Fruit fly (Drosophila melanogaster) whole organism, embryonic: Measurements from ENCODE around the gene CG6023.

Source experiments
- CG10267 ChIP-seq: fragments of 200-800 bp; sonication (Bioruptor generic); optimal IDR thresholded peaks from 2 replicates; lab custom pipeline; 2018; ENCODE audit warnings: missing biosample characterization, mild to moderate bottlenecking, missing genetic modification characterization, moderate library complexity
- CG11247 ChIP-seq: fragments of 200-800 bp; sonication (Bioruptor generic); IDR thresholded peaks from 2 replicates; pipeline ENCODE4 v1.3.6; 2022; ENCODE audit warnings: missing biosample characterization, missing genetic modification characterization
- CG12219 ChIP-seq: fragments of 200-800 bp; sonication (Bioruptor generic); optimal IDR thresholded peaks from 3 replicates; lab custom pipeline; 2018; ENCODE audit warnings: missing biosample characterization, mild to moderate bottlenecking, missing genetic modification characterization
- CG1233 ChIP-seq: fragments of 200-800 bp; sonication (Bioruptor generic); optimal IDR thresholded peaks from 4 replicates; lab custom pipeline; 2018; ENCODE audit warnings: missing biosample characterization, mild to moderate bottlenecking, missing genetic modification characterization
- CG13894 ChIP-seq: fragments of 200-800 bp; sonication (Bioruptor generic); optimal IDR thresholded peaks from 3 replicates; lab custom pipeline; 2018; ENCODE audit warnings: missing biosample characterization, mild to moderate bottlenecking, missing genetic modification characterization, moderate library complexity
- CG15269 ChIP-seq: fragments of 200-800 bp; sonication (Bioruptor generic); optimal IDR thresholded peaks from 2 replicates; lab custom pipeline; 2018; ENCODE audit warnings: missing biosample characterization, mild to moderate bottlenecking, missing genetic modification characterization, moderate library complexity
- CG1647 ChIP-seq: fragments of 200-800 bp; sonication (Bioruptor generic); optimal IDR thresholded peaks from 3 replicates; lab custom pipeline; 2016; ENCODE audit warnings: missing biosample characterization, missing genetic modification characterization
- CG17802 ChIP-seq: fragments of 200-800 bp; sonication (Bioruptor generic); optimal IDR thresholded peaks from 2 replicates; lab custom pipeline; 2018; ENCODE audit warnings: missing biosample characterization, mild to moderate bottlenecking, missing genetic modification characterization, moderate library complexity
- CG2678 ChIP-seq: fragments of 200-800 bp; sonication (Bioruptor generic); optimal IDR thresholded peaks from 3 replicates; lab custom pipeline; 2019; ENCODE audit warnings: missing biosample characterization, mild to moderate bottlenecking, missing genetic modification characterization, moderate library complexity
- CG31224 ChIP-seq: fragments of 200-800 bp; sonication (Bioruptor generic); IDR thresholded peaks from 2 replicates; pipeline ENCODE4 v1.3.6; 2022; ENCODE audit warnings: missing biosample characterization, missing genetic modification characterization
- CG32767 ChIP-seq: fragments of 200-800 bp; sonication (Bioruptor generic); IDR thresholded peaks from 2 replicates; pipeline ENCODE4 v1.3.6; 2022; ENCODE audit warnings: missing biosample characterization, missing genetic modification characterization
- CG3995 ChIP-seq: fragments of 200-800 bp; sonication (Bioruptor generic); optimal IDR thresholded peaks from 3 replicates; lab custom pipeline; 2016; ENCODE audit warnings: missing biosample characterization, missing genetic modification characterization
- CG4617 ChIP-seq: fragments of 200-800 bp; sonication (Bioruptor generic); optimal IDR thresholded peaks from 3 replicates; lab custom pipeline; 2016; ENCODE audit warnings: missing biosample characterization, missing genetic modification characterization, borderline replicate concordance
- CG4730 ChIP-seq: fragments of 200-800 bp; sonication (Bioruptor generic); IDR thresholded peaks from 2 replicates; pipeline ENCODE4 v1.3.6; 2022; ENCODE audit warnings: missing biosample characterization, missing genetic modification characterization
- CG6765 ChIP-seq: fragments of 200-800 bp; sonication (Bioruptor generic); optimal IDR thresholded peaks from 3 replicates; lab custom pipeline; 2017; ENCODE audit warnings: missing biosample characterization, mild to moderate bottlenecking, missing genetic modification characterization
- CG8478 ChIP-seq: fragments of >200 bp; optimal IDR thresholded peaks from 2 replicates; lab custom pipeline; 2018
- CG9727 ChIP-seq: fragments of 200-800 bp; sonication (Bioruptor generic); optimal IDR thresholded peaks from 3 replicates; lab custom pipeline; 2017; ENCODE audit warnings: missing biosample characterization, mild to moderate bottlenecking, missing genetic modification characterization
- CG9876 ChIP-seq: fragments of 200-800 bp; sonication (Bioruptor generic); optimal IDR thresholded peaks from 2 replicates; lab custom pipeline; 2016; ENCODE audit warnings: missing biosample characterization, missing genetic modification characterization
- CG9932 ChIP-seq: fragments of 200-800 bp; sonication (Bioruptor generic); IDR thresholded peaks from 2 replicates; pipeline ENCODE4 v1.3.6; 2022; ENCODE audit warnings: missing biosample characterization, missing genetic modification characterization
- Camta ChIP-seq: fragments of 200-800 bp; sonication (Bioruptor generic); optimal IDR thresholded peaks from 2 replicates; lab custom pipeline; 2016; ENCODE audit warnings: missing biosample characterization, missing genetic modification characterization
- CkIIα-i1 ChIP-seq: fragments of 200-800 bp; sonication (Bioruptor generic); IDR thresholded peaks from 2 replicates; pipeline ENCODE4 v1.3.6; 2022; ENCODE audit warnings: missing biosample characterization, missing genetic modification characterization
- Elba2 ChIP-seq: fragments of 200-800 bp; sonication (Bioruptor generic); optimal IDR thresholded peaks from 3 replicates; lab custom pipeline; 2016; ENCODE audit warnings: missing biosample characterization, missing genetic modification characterization
- Fer3 ChIP-seq: fragments of 200-800 bp; sonication (Bioruptor generic); optimal IDR thresholded peaks from 2 replicates; lab custom pipeline; 2018; ENCODE audit warnings: missing biosample characterization, mild to moderate bottlenecking, missing genetic modification characterization, moderate library complexity
- HHEX ChIP-seq: fragments of 200-800 bp; sonication (Bioruptor generic); optimal IDR thresholded peaks from 3 replicates; lab custom pipeline; 2017; ENCODE audit warnings: missing biosample characterization, mild to moderate bottlenecking, missing genetic modification characterization, missing genetic modification reagents
- MESR4 ChIP-seq: fragments of 200-800 bp; sonication (Bioruptor generic); optimal IDR thresholded peaks from 2 replicates; lab custom pipeline; 2018; ENCODE audit warnings: missing biosample characterization, mild to moderate bottlenecking, missing genetic modification characterization, moderate library complexity
- NfI ChIP-seq: fragments of 200-800 bp; sonication (Bioruptor generic); optimal IDR thresholded peaks from 3 replicates; lab custom pipeline; 2018; ENCODE audit warnings: missing biosample characterization, mild to moderate bottlenecking, missing genetic modification characterization, moderate library complexity
- Oaz ChIP-seq: fragments of 200-800 bp; sonication (Bioruptor generic); IDR thresholded peaks from 2 replicates; pipeline ENCODE4 v1.3.6; 2022; ENCODE audit warnings: missing biosample characterization, missing genetic modification characterization
- Pdp1 ChIP-seq, 2 experiments: fragments of 200-800 bp; sonication (Bioruptor generic); optimal IDR thresholded peaks; 3 replicates each; lab custom pipeline; 2016; ENCODE audit warnings: missing biosample characterization in 2 of 2, missing genetic modification characterization in 2 of 2, mild to moderate bottlenecking in 1 of 2, moderate library complexity in 1 of 2
- Usf ChIP-seq: fragments of 200-800 bp; sonication (Bioruptor generic); optimal IDR thresholded peaks from 2 replicates; lab custom pipeline; 2017; ENCODE audit warnings: missing genotype, missing biosample characterization, missing genetic modification characterization
- ato ChIP-seq: fragments of 200-800 bp; sonication (Bioruptor generic); IDR thresholded peaks from 2 replicates; pipeline ENCODE4 v1.3.6; 2022; ENCODE audit warnings: missing biosample characterization, missing genetic modification characterization; ENCODE audit not compliant: partially characterized antibody
- bigmax ChIP-seq: fragments of 200-800 bp; sonication (Bioruptor generic); optimal IDR thresholded peaks from 2 replicates; lab custom pipeline; 2018; ENCODE audit warnings: missing biosample characterization, mild to moderate bottlenecking, missing genetic modification characterization
- btn ChIP-seq: fragments of 200-800 bp; sonication (Bioruptor generic); optimal IDR thresholded peaks from 2 replicates; lab custom pipeline; 2016; ENCODE audit warnings: missing biosample characterization, missing genetic modification characterization
- cato ChIP-seq: fragments of 200-800 bp; sonication (Bioruptor generic); optimal IDR thresholded peaks from 2 replicates; lab custom pipeline; 2016; ENCODE audit warnings: missing biosample characterization, missing genetic modification characterization, borderline replicate concordance
- chinmo ChIP-seq: fragments of 200-800 bp; sonication (Bioruptor generic); IDR thresholded peaks from 4 replicates; pipeline ENCODE4 v1.3.6; 2022; ENCODE audit warnings: missing biosample characterization, missing genetic modification characterization; ENCODE audit not compliant: partially characterized antibody
- corto ChIP-seq: fragments of 200-800 bp; sonication (Bioruptor generic); optimal IDR thresholded peaks from 2 replicates; lab custom pipeline; 2016; ENCODE audit warnings: missing biosample characterization, mild to moderate bottlenecking, missing genetic modification characterization, moderate library complexity
- dimm ChIP-seq: fragments of 200-800 bp; sonication (Bioruptor generic); IDR thresholded peaks from 2 replicates; pipeline ENCODE4 v1.3.6; 2022; ENCODE audit warnings: missing biosample characterization, missing genetic modification characterization
- dmrt11E ChIP-seq: fragments of 200-800 bp; sonication (Bioruptor generic); optimal IDR thresholded peaks from 3 replicates; lab custom pipeline; 2018; ENCODE audit warnings: missing biosample characterization, mild to moderate bottlenecking, missing genetic modification characterization, moderate library complexity
- lbe ChIP-seq: fragments of 200-800 bp; sonication (Bioruptor generic); optimal IDR thresholded peaks from 2 replicates; lab custom pipeline; 2016; ENCODE audit warnings: missing biosample characterization, mild to moderate bottlenecking, missing genetic modification characterization
- lilli ChIP-seq: fragments of 200-800 bp; sonication (Bioruptor generic); optimal IDR thresholded peaks from 3 replicates; lab custom pipeline; 2016; ENCODE audit warnings: missing biosample characterization, missing genetic modification characterization
- nerfin-2 ChIP-seq: fragments of 200-800 bp; sonication (Bioruptor generic); IDR thresholded peaks from 2 replicates; pipeline ENCODE4 v1.3.6; 2022; ENCODE audit warnings: missing biosample characterization, missing genetic modification characterization; ENCODE audit not compliant: partially characterized antibody
- onecut ChIP-seq: fragments of 200-800 bp; sonication (Bioruptor generic); IDR thresholded peaks from 2 replicates; pipeline ENCODE4 v1.3.6; 2022; ENCODE audit warnings: missing biosample characterization, missing genetic modification characterization
- pfk ChIP-seq: fragments of 200-800 bp; sonication (Bioruptor generic); optimal IDR thresholded peaks from 2 replicates; lab custom pipeline; 2018; ENCODE audit warnings: missing biosample characterization, mild to moderate bottlenecking, missing genetic modification characterization, moderate library complexity
- row ChIP-seq: fragments of 200-800 bp; sonication (Bioruptor generic); IDR thresholded peaks from 3 replicates; pipeline ENCODE4 v1.3.6; 2022; ENCODE audit warnings: missing biosample characterization, missing genetic modification characterization
- schlank ChIP-seq: fragments of 200-800 bp; sonication (Bioruptor generic); optimal IDR thresholded peaks from 2 replicates; lab custom pipeline; 2018; ENCODE audit warnings: missing biosample characterization, mild to moderate bottlenecking, missing genetic modification characterization
- sens-2 ChIP-seq: fragments of 200-800 bp; sonication (Bioruptor generic); IDR thresholded peaks from 2 replicates; pipeline ENCODE4 v1.3.6; 2022; ENCODE audit warnings: missing biosample characterization, missing genetic modification characterization
- sima ChIP-seq: fragments of 200-800 bp; sonication (Bioruptor generic); optimal IDR thresholded peaks from 2 replicates; lab custom pipeline; 2016; ENCODE audit warnings: missing biosample characterization, missing genetic modification characterization
- slou ChIP-seq: fragments of 200-800 bp; sonication (Bioruptor generic); optimal IDR thresholded peaks from 3 replicates; lab custom pipeline; 2016; ENCODE audit warnings: missing biosample characterization, missing genetic modification characterization
- trem ChIP-seq: fragments of 200-800 bp; optimal IDR thresholded peaks from 3 replicates; lab custom pipeline; 2019; ENCODE audit warnings: missing biosample characterization, mild to moderate bottlenecking, missing genetic modification characterization, moderate library complexity
- tup ChIP-seq: fragments of 200-800 bp; sonication (Bioruptor generic); optimal IDR thresholded peaks from 2 replicates; lab custom pipeline; 2016; ENCODE audit warnings: missing biosample characterization, mild to moderate bottlenecking, missing genetic modification characterization, moderate library complexity
- wek ChIP-seq: fragments of 200-800 bp; sonication (Bioruptor generic); optimal IDR thresholded peaks from 3 replicates; lab custom pipeline; 2018; ENCODE audit warnings: missing biosample characterization, mild to moderate bottlenecking, missing genetic modification characterization, moderate library complexity
- wor ChIP-seq: fragments of 200-800 bp; sonication (Bioruptor generic); IDR thresholded peaks from 2 replicates; pipeline ENCODE4 v1.3.6; 2022; ENCODE audit warnings: missing biosample characterization, missing genetic modification characterization

CG6023 gene

dm6 chrX:18294031-18294430 lies 27.0 kb downstream of the CG6023 start (continued):
- peak; percentile 83 for TF ChIP-seq CG15269 (tag; lab: Kevin White, UChicago)
- peak; percentile 56 to 66 for TF ChIP-seq Pdp1 (GFP tag; optimal IDR thresholded peaks at IDR 0.05; lab: Kevin White, UChicago)
- peak; percentile 28 for TF ChIP-seq CG13894 (tag; lab: Kevin White, UChicago)
- TF ChIP-seq Camta (GFP tag; lab: Kevin White, UChicago) = peak; percentile 70
- TF ChIP-seq dimm (GFP tag; lab: Robert Waterston, UW) = no peak
- TF ChIP-seq Elba2 = no peak
- TF ChIP-seq ato (GFP tag; lab: Robert Waterston, UW) = no peak
- TF ChIP-seq schlank = peak; percentile 45
- peak; percentile 66 for TF ChIP-seq HHEX (GFP tag; lab: Kevin White, UChicago)
- no peak for TF ChIP-seq CG9876 (GFP tag; lab: Kevin White, UChicago)
- no peak for TF ChIP-seq nerfin-2
- peak; percentile 22 for TF ChIP-seq CG6765 (GFP tag; lab: Kevin White, UChicago)
- peak; percentile 87 for TF ChIP-seq row (GFP tag; lab: Robert Waterston, UW)
- peak; percentile 72 for TF ChIP-seq CG12219
- no peak for TF ChIP-seq chinmo
- TF ChIP-seq lilli (GFP tag; lab: Kevin White, UChicago) = peak; percentile 73
- TF ChIP-seq MESR4 (GFP tag; lab: Kevin White, UChicago) = no peak
- peak; percentile 53 for TF ChIP-seq Oaz (GFP tag; lab: Robert Waterston, UW)
- TF ChIP-seq CG31224 = peak; percentile 74
- TF ChIP-seq sens-2 (GFP tag; lab: Robert Waterston, UW) = peak; percentile 29; the same call in 1 of the 2 replicates
- TF ChIP-seq tup (GFP tag; lab: Kevin White, UChicago) = no peak
- TF ChIP-seq CG4730 (GFP tag; lab: Robert Waterston, UW) = peak; percentile 60
- TF ChIP-seq CG10267 (tag; lab: Kevin White, UChicago) = peak; percentile 10
- TF ChIP-seq pfk (GFP tag; lab: Kevin White, UChicago) = no peak
- no peak for TF ChIP-seq CG8478 (lab: Kevin White, UChicago)
- TF ChIP-seq CG9932 (GFP tag; lab: Robert Waterston, UW) = peak; percentile 77
- no peak for TF ChIP-seq CkIIα-i1
- TF ChIP-seq btn = no peak
- TF ChIP-seq lbe (GFP tag; lab: Kevin White, UChicago) = peak; percentile 77
- TF ChIP-seq CG3995 (GFP tag; lab: Kevin White, UChicago) = peak; percentile 0
- TF ChIP-seq dmrt11E (tag; lab: Kevin White, UChicago) = no peak
- TF ChIP-seq CG1647 (GFP tag; lab: Kevin White, UChicago) = peak; percentile 69
- peak; percentile 81 for TF ChIP-seq CG11247 (GFP tag; lab: Robert Waterston, UW)
- TF ChIP-seq Usf (GFP tag; lab: Kevin White, UChicago) = peak; percentile 27
- TF ChIP-seq CG32767 (GFP tag; lab: Robert Waterston, UW) = peak; percentile 52
- peak; percentile 73 for TF ChIP-seq Fer3 (tag; lab: Kevin White, UChicago)
- TF ChIP-seq sima (GFP tag; lab: Kevin White, UChicago) = no peak
- TF ChIP-seq corto (GFP tag; lab: Kevin White, UChicago) = peak; percentile 50
- peak; percentile 80 for TF ChIP-seq NfI (GFP tag; lab: Kevin White, UChicago)
- no peak for TF ChIP-seq CG17802
- peak; percentile 39; the same call in 1 of the 2 replicates for TF ChIP-seq onecut (GFP tag; lab: Robert Waterston, UW)
- peak; percentile 4 for TF ChIP-seq CG4617 (GFP tag; lab: Kevin White, UChicago)
- peak; percentile 66 for TF ChIP-seq wor
- no peak for TF ChIP-seq bigmax (GFP tag; lab: Kevin White, UChicago)
- TF ChIP-seq CG9727 (GFP tag; lab: Kevin White, UChicago) = peak; percentile 62
- TF ChIP-seq cato = peak; percentile 25
- TF ChIP-seq CG2678 = peak; percentile 83
- TF ChIP-seq wek (GFP tag; lab: Kevin White, UChicago) = no peak
- TF ChIP-seq CG1233 (GFP tag; lab: Kevin White, UChicago) = peak; percentile 64
- TF ChIP-seq slou (GFP tag; lab: Kevin White, UChicago) = peak; percentile 27
- TF ChIP-seq trem (tag; lab: Kevin White, UChicago) = no peak
